Fruit fly (Drosophila melanogaster): Measurements from ENCODE around the gene CG17195.

Gene CG17195

DNA sequence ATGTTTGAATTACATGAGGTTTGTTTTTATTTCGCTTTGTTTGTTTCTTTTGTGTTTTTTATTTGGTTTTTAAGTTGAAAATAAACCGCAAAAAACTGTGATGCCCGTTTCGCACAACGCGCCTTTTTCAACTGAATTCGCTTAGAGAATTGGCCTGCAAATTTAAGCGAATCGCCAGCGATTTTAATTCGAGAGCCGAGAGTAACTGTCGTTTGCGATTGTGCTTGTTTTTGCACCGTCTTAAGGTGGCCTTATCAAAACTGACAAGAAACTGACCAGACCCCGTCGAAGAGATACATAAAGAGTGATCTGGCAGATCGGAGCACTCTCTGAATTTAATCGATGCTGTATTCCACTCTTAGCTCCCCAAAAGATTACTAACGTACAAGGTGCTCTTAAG is 16.8 kb downstream of the CG17195 start (continued):
- TF ChIP-seq Mes4 (GFP tag; optimal IDR thresholded peaks at IDR 0.05) (no peak), CG16863 (GFP tag; optimal IDR thresholded peaks at IDR 0.05) (no peak), vfl (GFP tag; optimal IDR thresholded peaks at IDR 0.05) (no peak), luna (GFP tag; optimal IDR thresholded peaks at IDR 0.05) (no peak), NFAT (GFP tag; IDR thresholded peaks at IDR 0.05) (no peak), Atf-2 (GFP tag; optimal IDR thresholded peaks at IDR 0.05) (no peak), ttk (GFP tag; IDR thresholded peaks at IDR 0.05) (no peak), CG10979 (tag; optimal IDR thresholded peaks at IDR 0.05) (no peak), mld (GFP tag; IDR thresholded peaks at IDR 0.05; ENCODE audit: partially characterized antibody) (no peak), Ets65A (GFP tag) (peak; percentile 52), sug (tag; optimal IDR thresholded peaks at IDR 0.05) (no peak), Bdp1 (GFP tag; optimal IDR thresholded peaks at IDR 0.05) (no peak), CG17829 (tag; optimal IDR thresholded peaks at IDR 0.05) (no peak), CG16779 (GFP tag; IDR thresholded peaks at IDR 0.05) (no peak), Taf1 (GFP tag; IDR thresholded peaks at IDR 0.05) (no peak), CG4820 (GFP tag; optimal IDR thresholded peaks at IDR 0.05) (no peak), CG7839 (tag; optimal IDR thresholded peaks at IDR 0.05) (no peak)

DNA sequence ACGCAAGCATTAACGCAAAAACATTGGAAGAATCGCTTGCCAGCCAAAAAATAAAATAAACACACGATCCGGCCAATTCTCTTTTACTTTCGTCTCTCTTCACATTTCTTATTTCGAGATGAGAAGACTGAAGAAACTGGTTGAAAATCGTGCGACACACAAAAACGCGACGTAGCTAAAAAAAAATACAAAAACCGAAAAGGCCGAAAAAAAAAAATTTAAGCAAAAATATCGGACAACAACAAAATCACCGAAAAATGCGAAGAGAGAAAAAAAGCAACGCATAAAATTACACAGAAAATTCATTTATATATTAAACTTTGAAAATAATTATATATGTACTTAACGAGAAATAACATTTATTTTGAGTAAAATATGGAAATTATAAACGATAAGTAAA is 17.6 kb downstream of the CG17195 start:
- no peak for TF ChIP-seq Mad (GFP tag; optimal IDR thresholded peaks at IDR 0.05)
- TF ChIP-seq ab (GFP tag; optimal IDR thresholded peaks at IDR 0.05), result no peak
- no peak for TF ChIP-seq BEAF-32 (GFP tag; optimal IDR thresholded peaks at IDR 0.05)
- TF ChIP-seq Dip3 (GFP tag; optimal IDR thresholded peaks at IDR 0.05), result no peak
- no peak for TF ChIP-seq CG7745 (tag; optimal IDR thresholded peaks at IDR 0.05)
- no peak for TF ChIP-seq Trl (optimal IDR thresholded peaks at IDR 0.05)
- no peak for TF ChIP-seq Trl (GFP tag; optimal IDR thresholded peaks at IDR 0.05)
- peak; percentile 53 for TF ChIP-seq CG3163 (GFP tag; optimal IDR thresholded peaks at IDR 0.05)

DNA sequence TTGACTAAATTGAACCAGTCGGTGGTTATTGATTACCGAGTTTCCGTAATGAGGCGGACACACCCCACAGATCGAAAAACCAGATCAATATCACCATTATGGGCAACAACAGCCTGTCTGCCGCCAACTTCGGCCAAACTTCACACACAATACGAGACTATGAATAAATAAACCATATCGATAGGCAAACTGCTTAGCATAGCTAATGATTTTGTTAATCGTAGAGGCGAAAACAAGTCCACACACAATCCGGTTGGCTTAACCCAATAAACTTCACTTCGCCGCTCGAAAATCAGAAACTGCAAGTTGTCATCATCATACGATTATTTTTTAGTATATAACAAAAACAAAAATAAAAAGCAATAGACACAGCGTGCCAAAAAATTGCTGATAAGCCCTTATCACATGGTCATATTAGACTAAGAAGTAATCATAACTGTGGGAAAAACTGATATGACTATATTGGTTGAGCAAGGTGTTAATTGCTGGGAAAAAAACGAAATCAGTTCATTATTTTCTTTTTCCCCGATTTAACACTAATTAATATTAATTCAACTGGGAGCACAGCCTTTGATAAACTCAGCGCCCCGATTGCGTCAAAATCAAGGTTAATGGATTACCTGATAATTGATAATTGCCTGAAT is 21.0 kb downstream of the CG17195 start:
- TF ChIP-seq CG17186 (GFP tag; optimal IDR thresholded peaks at IDR 0.05) (no peak), PHDP (tag; optimal IDR thresholded peaks at IDR 0.05) (no peak), shn (GFP tag; optimal IDR thresholded peaks at IDR 0.05) (no peak), ATbp (GFP tag; optimal IDR thresholded peaks at IDR 0.05) (no peak), exex (tag; optimal IDR thresholded peaks at IDR 0.05) (peak; percentile 92), cg (GFP tag; optimal IDR thresholded peaks at IDR 0.05) (no peak), Scr (GFP tag; IDR thresholded peaks at IDR 0.05; ENCODE audit: partially characterized antibody) (no peak), Awh (GFP tag; IDR thresholded peaks at IDR 0.05) (peak; percentile 95), grn (GFP tag; optimal IDR thresholded peaks at IDR 0.05) (peak; percentile 17), btn (GFP tag; optimal IDR thresholded peaks at IDR 0.05) (no peak), CG12769 (tag; optimal IDR thresholded peaks at IDR 0.05) (peak; percentile 7), grau (tag; optimal IDR thresholded peaks at IDR 0.05) (no peak), CG17359 (tag; optimal IDR thresholded peaks at IDR 0.05) (no peak), zen2 (GFP tag; IDR thresholded peaks at IDR 0.05; ENCODE audit: partially characterized antibody) (no peak), sug (tag; optimal IDR thresholded peaks at IDR 0.05) (peak; percentile 22), CG7372 (GFP tag; IDR thresholded peaks at IDR 0.05) (no peak), CG31224 (GFP tag; IDR thresholded peaks at IDR 0.05) (0 out of 2 replicates have a peak, but pooled peaks have one; percentile 30), CG13894 (tag; optimal IDR thresholded peaks at IDR 0.05) (peak; percentile 7), sens (GFP tag) (peak; percentile 48), CG6654 (GFP tag; optimal IDR thresholded peaks at IDR 0.05) (no peak), mirr (GFP tag; optimal IDR thresholded peaks at IDR 0.05) (peak; percentile 62), NC2α (GFP tag; optimal IDR thresholded peaks at IDR 0.05) (no peak), D (optimal IDR thresholded peaks at IDR 0.05) (no peak), D (GFP tag; optimal IDR thresholded peaks at IDR 0.05) (no peak), pita (GFP tag; optimal IDR thresholded peaks at IDR 0.05) (no peak), CG7745 (tag; optimal IDR thresholded peaks at IDR 0.05) (no peak), CG18011 (GFP tag; optimal IDR thresholded peaks at IDR 0.05) (no peak)

Measured in whole organism, embryonic.